Fruit fly (Drosophila melanogaster): Measurements from ENCODE around the gene eff.

eff gene

dm6 chr3R:14711447-14712163 is 29.5 kb downstream of the eff start (continued):
- TF ChIP-seq CG11696 (GFP tag; IDR thresholded peaks at IDR 0.05) (peak; percentile 86), CG11504 (tag; optimal IDR thresholded peaks at IDR 0.05) (peak; percentile 27), CG18262 (tag; optimal IDR thresholded peaks at IDR 0.05) (no peak), CG14860 (GFP tag; IDR thresholded peaks at IDR 0.05; ENCODE audit: partially characterized antibody) (no peak), hbn (GFP tag; IDR thresholded peaks at IDR 0.05; ENCODE audit: partially characterized antibody) (no peak), CG9932 (GFP tag; IDR thresholded peaks at IDR 0.05) (peak; percentile 39; the same call in 1 of the 2 replicates), CG2678 (tag; optimal IDR thresholded peaks at IDR 0.05) (peak; percentile 47), CG11085 (GFP tag; IDR thresholded peaks at IDR 0.05) (no peak), bigmax (GFP tag; optimal IDR thresholded peaks at IDR 0.05) (no peak), CG11560 (tag; IDR thresholded peaks at IDR 0.05) (no peak), CG9727 (GFP tag; optimal IDR thresholded peaks at IDR 0.05) (peak; percentile 38), Atf-2 (GFP tag; optimal IDR thresholded peaks at IDR 0.05) (no peak), cas (GFP tag; IDR thresholded peaks at IDR 0.05) (no peak), Hr78 (GFP tag; optimal IDR thresholded peaks at IDR 0.05) (peak in 1 of 2 experiments; percentile 20), CG11398 (GFP tag; optimal IDR thresholded peaks at IDR 0.05) (no peak), gce (GFP tag; IDR thresholded peaks at IDR 0.05) (no peak), CG6765 (GFP tag; optimal IDR thresholded peaks at IDR 0.05) (peak; percentile 0), sc (optimal IDR thresholded peaks at IDR 0.05) (no peak), sc (GFP tag; optimal IDR thresholded peaks at IDR 0.05) (no peak), scrt (GFP tag; optimal IDR thresholded peaks at IDR 0.05) (peak; percentile 2), stwl (tag; optimal IDR thresholded peaks at IDR 0.05) (no peak), Dp (GFP tag; optimal IDR thresholded peaks at IDR 0.05) (no peak), otp (GFP tag; IDR thresholded peaks at IDR 0.05) (no peak), Atf3 (GFP tag; optimal IDR thresholded peaks at IDR 0.05) (no peak), pita (GFP tag; optimal IDR thresholded peaks at IDR 0.05) (no peak)

- TF ChIP-seq sr (GFP tag; IDR thresholded peaks at IDR 0.05) (peak; percentile 69; the same call in 1 of the 3 replicates), sd (tag; optimal IDR thresholded peaks at IDR 0.05) (peak; percentile 98), CG1529 (GFP tag; optimal IDR thresholded peaks at IDR 0.05) (no peak), CG15696 (tag; optimal IDR thresholded peaks at IDR 0.05) (no peak), Med (GFP tag) (peak; percentile 45), Dad (GFP tag; optimal IDR thresholded peaks at IDR 0.05) (no peak), CG30403 (GFP tag; optimal IDR thresholded peaks at IDR 0.05) (no peak), Bdp1 (GFP tag; optimal IDR thresholded peaks at IDR 0.05) (no peak), amos (GFP tag; IDR thresholded peaks at IDR 0.05; ENCODE audit: partially characterized antibody) (no peak), CG17829 (tag; optimal IDR thresholded peaks at IDR 0.05) (no peak), CG5245 (GFP tag; optimal IDR thresholded peaks at IDR 0.05) (no peak), CG18262 (tag; optimal IDR thresholded peaks at IDR 0.05) (no peak), Dp (GFP tag; optimal IDR thresholded peaks at IDR 0.05) (no peak), CG9797 (GFP tag; optimal IDR thresholded peaks at IDR 0.05) (no peak), eve (GFP tag; optimal IDR thresholded peaks at IDR 0.05) (peak in 1 of 2 experiments; percentile 28), Blimp-1 (GFP tag; optimal IDR thresholded peaks at IDR 0.05) (no peak), Atf6 (GFP tag; IDR thresholded peaks at IDR 0.05) (no peak), so (GFP tag; IDR thresholded peaks at IDR 0.05) (no peak), CG8359 (GFP tag; optimal IDR thresholded peaks at IDR 0.05; ENCODE audit: borderline replicate concordance) (no peak), Usf (GFP tag; optimal IDR thresholded peaks at IDR 0.05) (no peak), gsb-n (tag; optimal IDR thresholded peaks at IDR 0.05) (no peak), chinmo (GFP tag; IDR thresholded peaks at IDR 0.05; ENCODE audit: partially characterized antibody) (0 out of 4 replicates have a peak, but pooled peaks have one; percentile 5), Adf1 (GFP tag; IDR thresholded peaks at IDR 0.05) (no peak), sens (GFP tag) (peak; percentile 47), Stat92E (GFP tag; optimal IDR thresholded peaks at IDR 0.05) (peak in 1 of 3 experiments; percentile 13)
These were observed 30.4 kb downstream of the eff start for dm6 chr3R:14710673-14711072.

Data from whole organism, embryonic.